Worm (Caenorhabditis elegans): Measurements from ENCODE around the gene C26E1.2.

C26E1.2 gene

ce11 chrV:13294507-13294906 is 10.4 kb upstream of the C26E1.2 start:
- TF ChIP-seq unc-62 (GFP tag; optimal IDR thresholded peaks at IDR 0.05), result no peak

ce11 chrV:13295859-13296258 is 9.1 kb upstream of the C26E1.2 start, which contains the start of gene uig-1:
uig-1 (minus strand) TSS chrV:13295978.
- no peak for TF ChIP-seq unc-62 (GFP tag; optimal IDR thresholded peaks at IDR 0.05)

- TF ChIP-seq unc-62 (GFP tag; optimal IDR thresholded peaks at IDR 0.05), result no peak
Observed at ce11 chrV:13297220-13297619, 7.7 kb upstream of the C26E1.2 start, which contains the start of gene C26E1.1. C26E1.1 (plus strand) TSS chrV:13297520.

- TF ChIP-seq unc-62 (GFP tag; optimal IDR thresholded peaks at IDR 0.05), result no peak
Observed at ce11 chrV:13298706-13299105, 6.2 kb upstream of the C26E1.2 start.

- TF ChIP-seq unc-62 (GFP tag; optimal IDR thresholded peaks at IDR 0.05), result no peak
Observed at ce11 chrV:13299398-13299797, 5.5 kb upstream of the C26E1.2 start.

- TF ChIP-seq unc-62 (GFP tag; optimal IDR thresholded peaks at IDR 0.05), result no peak
Observed at ce11 chrV:13300492-13300891, 4.4 kb upstream of the C26E1.2 start.

ce11 chrV:13301443-13301842 is 3.5 kb upstream of the C26E1.2 start, which contains the start of gene ceh-79:
ceh-79 (plus strand) TSS chrV:13301833.
- TF ChIP-seq unc-62 (GFP tag; optimal IDR thresholded peaks at IDR 0.05), result no peak

- no peak for TF ChIP-seq unc-62 (GFP tag; optimal IDR thresholded peaks at IDR 0.05)
Observed at ce11 chrV:13308616-13309015, 3.7 kb downstream of the C26E1.2 start, which contains the start of gene C50B6.1. C50B6.1 (plus strand) TSS chrV:13308916.

ce11 chrV:13309806-13310205 is 4.9 kb downstream of the C26E1.2 start:
- TF ChIP-seq unc-62 (GFP tag; optimal IDR thresholded peaks at IDR 0.05), result no peak

ce11 chrV:13312210-13312676 is 7.3 kb downstream of the C26E1.2 start, which contains the start of gene nasp-2:
nasp-2 (minus strand) TSS chrV:13312260.
- TF ChIP-seq unc-62 (GFP tag; optimal IDR thresholded peaks at IDR 0.05), result no peak

- no peak for TF ChIP-seq unc-62 (GFP tag; optimal IDR thresholded peaks at IDR 0.05)
Observed at ce11 chrV:13313045-13313623, 8.2 kb downstream of the C26E1.2 start, which contains the start of gene C50B6.3. C50B6.3 (plus strand) TSS chrV:13313573.

ce11 chrV:13317911-13318502 is 13.1 kb downstream of the C26E1.2 start, which contains the start of the genes col-161 and srh-18:
col-161 (minus strand) TSS chrV:13318011.
srh-18 (plus strand) TSS chrV:13318452.
- TF ChIP-seq unc-62 (GFP tag; optimal IDR thresholded peaks at IDR 0.05), result no peak

- TF ChIP-seq unc-62 (GFP tag; optimal IDR thresholded peaks at IDR 0.05), result no peak
Observed at ce11 chrV:13320676-13321075, 15.7 kb downstream of the C26E1.2 start, which contains the start of gene srh-15. srh-15 (plus strand) TSS chrV:13320976.

ce11 chrV:13324933-13325760 is 20.2 kb downstream of the C26E1.2 start, which contains the start of gene C50B6.7:
C50B6.7 (minus strand) TSS chrV:13324983.
- no peak for TF ChIP-seq unc-62 (GFP tag; optimal IDR thresholded peaks at IDR 0.05)

ce11 chrV:13327463-13327862 is 22.5 kb downstream of the C26E1.2 start, which contains the start of gene str-37:
str-37 (plus strand) TSS chrV:13327763.
- TF ChIP-seq unc-62 (GFP tag; optimal IDR thresholded peaks at IDR 0.05), result no peak

- TF ChIP-seq unc-62 (GFP tag; optimal IDR thresholded peaks at IDR 0.05), result no peak
Observed at ce11 chrV:13330919-13331318, 26.0 kb downstream of the C26E1.2 start, which contains the start of gene nhr-129. nhr-129 (minus strand) TSS chrV:13331019.

Data from whole organism, dauer.